Fruit fly (Drosophila melanogaster) whole organism, embryonic: ENCODE measurements around the gene sit.
A peak's percentile ranks its signal among the peaks of the same experiment; 100 is the strongest.

ENCODE experiments used
- CG1024 ChIP-seq: fragments of 200-800 bp; sonication (Bioruptor generic); IDR thresholded peaks from 2 replicates; pipeline ENCODE4 v1.3.6; 2022; ENCODE audit warnings: missing biosample characterization, missing genetic modification characterization
- CG10431 ChIP-seq: fragments of 200-800 bp; sonication (Bioruptor generic); optimal IDR thresholded peaks from 3 replicates; lab custom pipeline; 2018; ENCODE audit warnings: missing biosample characterization, mild to moderate bottlenecking, missing genetic modification characterization
- CG10462 ChIP-seq: fragments of 200-800 bp; sonication (Bioruptor generic); optimal IDR thresholded peaks from 2 replicates; lab custom pipeline; 2016; ENCODE audit warnings: missing biosample characterization, missing genetic modification characterization
- CG11093 ChIP-seq: fragments of 200-800 bp; sonication (Bioruptor generic); IDR thresholded peaks from 3 replicates; pipeline ENCODE4 v1.3.6; 2022; ENCODE audit warnings: missing biosample characterization, missing genetic modification characterization
- CG11696 ChIP-seq: fragments of 200-800 bp; sonication (Bioruptor generic); IDR thresholded peaks from 2 replicates; pipeline ENCODE4 v1.3.6; 2022; ENCODE audit warnings: missing biosample characterization, missing genetic modification characterization
- CG12236 ChIP-seq: fragments of 200-800 bp; sonication (Bioruptor generic); optimal IDR thresholded peaks from 2 replicates; lab custom pipeline; 2016; ENCODE audit warnings: missing biosample characterization, missing genetic modification characterization
- CG14014 ChIP-seq: fragments of 200-800 bp; sonication (Bioruptor generic); IDR thresholded peaks from 2 replicates; pipeline ENCODE4 v1.3.6; 2022; ENCODE audit warnings: missing biosample characterization, missing genetic modification characterization
- CG15479 ChIP-seq: fragments of 200-800 bp; sonication (Bioruptor generic); optimal IDR thresholded peaks from 3 replicates; lab custom pipeline; 2019; ENCODE audit warnings: missing biosample characterization, mild to moderate bottlenecking, missing genetic modification characterization, moderate library complexity
- CG16815 ChIP-seq: fragments of 200-800 bp; sonication (Bioruptor generic); optimal IDR thresholded peaks from 3 replicates; lab custom pipeline; 2017; ENCODE audit warnings: missing biosample characterization, mild to moderate bottlenecking, missing genetic modification characterization
- CG17568 ChIP-seq: fragments of 200-800 bp; sonication (Bioruptor generic); optimal IDR thresholded peaks from 2 replicates; lab custom pipeline; 2018; ENCODE audit warnings: missing biosample characterization, mild to moderate bottlenecking, missing genetic modification characterization, moderate library complexity
- CG17612 ChIP-seq: fragments of 200-800 bp; sonication (Bioruptor generic); IDR thresholded peaks from 2 replicates; pipeline ENCODE4 v1.3.6; 2022; ENCODE audit warnings: missing biosample characterization, missing genetic modification characterization
- CG17829 ChIP-seq: fragments of 200-800 bp; optimal IDR thresholded peaks from 2 replicates; lab custom pipeline; 2019; ENCODE audit warnings: missing biosample characterization, mild to moderate bottlenecking, missing genetic modification characterization, moderate library complexity
- CG30403 ChIP-seq: fragments of 200-800 bp; sonication (Bioruptor generic); optimal IDR thresholded peaks from 3 replicates; lab custom pipeline; 2016; ENCODE audit warnings: missing biosample characterization, missing genetic modification characterization
- CG31388 ChIP-seq: fragments of 200-800 bp; sonication (Bioruptor generic); optimal IDR thresholded peaks from 2 replicates; lab custom pipeline; 2016; ENCODE audit warnings: missing biosample characterization, missing genetic modification characterization
- CG31441 ChIP-seq: fragments of 200-800 bp; sonication (Bioruptor generic); IDR thresholded peaks from 2 replicates; pipeline ENCODE4 v1.3.6; 2022; ENCODE audit warnings: missing biosample characterization, missing genetic modification characterization
- CG34224 ChIP-seq: fragments of 200-800 bp; sonication (Bioruptor generic); IDR thresholded peaks from 3 replicates; pipeline ENCODE4 v1.3.6; 2022; ENCODE audit warnings: missing biosample characterization, missing genetic modification characterization; ENCODE audit not compliant: partially characterized antibody
- CG42726 ChIP-seq: fragments of 200-800 bp; sonication (Bioruptor generic); IDR thresholded peaks from 2 replicates; pipeline ENCODE4 v1.3.6; 2022; ENCODE audit warnings: missing biosample characterization, missing genetic modification characterization; ENCODE audit not compliant: partially characterized antibody
- CG4328 ChIP-seq: fragments of 200-800 bp; sonication (Bioruptor generic); optimal IDR thresholded peaks from 3 replicates; lab custom pipeline; 2017; ENCODE audit warnings: missing biosample characterization, missing genetic modification reagents, missing genetic modification characterization
- CG4730 ChIP-seq: fragments of 200-800 bp; sonication (Bioruptor generic); IDR thresholded peaks from 2 replicates; pipeline ENCODE4 v1.3.6; 2022; ENCODE audit warnings: missing biosample characterization, missing genetic modification characterization
- CG4820 ChIP-seq: fragments of 200-800 bp; sonication (Bioruptor generic); optimal IDR thresholded peaks from 3 replicates; lab custom pipeline; 2016; ENCODE audit warnings: missing biosample characterization, missing genetic modification characterization
- CG6791 ChIP-seq: fragments of 200-800 bp; sonication (Bioruptor generic); IDR thresholded peaks from 3 replicates; pipeline ENCODE4 v1.3.6; 2022; ENCODE audit warnings: missing biosample characterization, missing genetic modification characterization; ENCODE audit not compliant: partially characterized antibody
- CG7556 ChIP-seq: fragments of 200-800 bp; sonication (Bioruptor generic); optimal IDR thresholded peaks from 2 replicates; lab custom pipeline; 2017; ENCODE audit warnings: missing biosample characterization, mild to moderate bottlenecking, missing genetic modification characterization
- CTCF ChIP-seq: fragments of 200-800 bp; sonication (Bioruptor generic); optimal IDR thresholded peaks from 2 replicates; lab custom pipeline; 2017; ENCODE audit warnings: missing biosample characterization, mild to moderate bottlenecking, missing genetic modification characterization, moderate library complexity
- Hand ChIP-seq: fragments of 200-800 bp; sonication (Bioruptor generic); optimal IDR thresholded peaks from 2 replicates; lab custom pipeline; 2017; ENCODE audit warnings: mild to moderate bottlenecking, missing biosample characterization, missing genetic modification reagents, missing genetic modification characterization
- Kr ChIP-seq: fragments of 200-800 bp; sonication (Bioruptor generic); optimal IDR thresholded peaks from 2 replicates; lab custom pipeline; 2017; ENCODE audit warnings: missing biosample characterization, mild to moderate bottlenecking, missing genetic modification characterization
- NC2α ChIP-seq: fragments of 200-800 bp; sonication (Bioruptor generic); optimal IDR thresholded peaks from 2 replicates; lab custom pipeline; 2016; ENCODE audit warnings: missing biosample characterization, missing genetic modification characterization
- Spps ChIP-seq: fragments of 200-800 bp; sonication (Bioruptor generic); optimal IDR thresholded peaks from 2 replicates; lab custom pipeline; 2018; ENCODE audit warnings: missing biosample characterization, mild to moderate bottlenecking, missing genetic modification characterization
- Sry-β ChIP-seq: fragments of 200-800 bp; sonication (Bioruptor generic); optimal IDR thresholded peaks from 2 replicates; lab custom pipeline; 2018; ENCODE audit warnings: missing biosample characterization, mild to moderate bottlenecking, missing genetic modification characterization, moderate library complexity
- Sry-δ ChIP-seq: fragments of 200-800 bp; sonication (Bioruptor generic); optimal IDR thresholded peaks from 2 replicates; lab custom pipeline; 2016; ENCODE audit warnings: missing biosample characterization, missing genetic modification characterization
- bbx ChIP-seq: fragments of 200-800 bp; sonication (Bioruptor generic); IDR thresholded peaks from 2 replicates; pipeline ENCODE4 v1.3.6; 2022; ENCODE audit warnings: missing biosample characterization, missing genetic modification characterization; ENCODE audit not compliant: partially characterized antibody
- cg ChIP-seq: fragments of 200-800 bp; sonication (Bioruptor generic); optimal IDR thresholded peaks from 3 replicates; lab custom pipeline; 2019; ENCODE audit warnings: missing biosample characterization, mild to moderate bottlenecking, missing genetic modification characterization, moderate library complexity
- cwo ChIP-seq: fragments of 200-800 bp; sonication (Bioruptor generic); optimal IDR thresholded peaks from 3 replicates; lab custom pipeline; 2017; ENCODE audit warnings: missing biosample characterization, missing genetic modification characterization, mild to moderate bottlenecking, moderate library complexity, missing genetic modification reagents
- emc ChIP-seq: fragments of 200-800 bp; sonication (Bioruptor generic); optimal IDR thresholded peaks from 2 replicates; lab custom pipeline; 2016; ENCODE audit warnings: missing biosample characterization, missing genetic modification characterization
- ham ChIP-seq: fragments of 200-800 bp; sonication (Bioruptor generic); IDR thresholded peaks from 2 replicates; pipeline ENCODE4 v1.3.6; 2022; ENCODE audit warnings: missing biosample characterization, missing genetic modification characterization
- hkb ChIP-seq, 2 experiments: fragments of 200-800 bp in 1 of 2; fragments of >200 bp in 1 of 2; sonication (Bioruptor generic) in 1 of 2; IDR thresholded peaks in 1 of 2; optimal IDR thresholded peaks in 1 of 2; 2 replicates each; pipeline versions ENCODE4 v1.3.6 to Lab custom; 2017 to 2022; ENCODE audit warnings: missing biosample characterization in 1 of 2, missing genetic modification characterization in 1 of 2
- ind ChIP-seq: fragments of 200-800 bp; sonication (Bioruptor generic); optimal IDR thresholded peaks from 3 replicates; lab custom pipeline; 2016; ENCODE audit warnings: missing biosample characterization, missing genetic modification characterization
- insv ChIP-seq, 2 experiments: fragments of 200-800 bp; sonication (Bioruptor generic); optimal IDR thresholded peaks; 3 replicates each; lab custom pipeline; 2016 to 2018; ENCODE audit warnings: missing biosample characterization in 2 of 2, missing genetic modification characterization in 2 of 2
- jing ChIP-seq: fragments of 200-800 bp; sonication (Bioruptor generic); optimal IDR thresholded peaks from 2 replicates; lab custom pipeline; 2018; ENCODE audit warnings: missing biosample characterization, mild to moderate bottlenecking, missing genetic modification characterization
- lilli ChIP-seq: fragments of 200-800 bp; sonication (Bioruptor generic); optimal IDR thresholded peaks from 3 replicates; lab custom pipeline; 2016; ENCODE audit warnings: missing biosample characterization, missing genetic modification characterization
- lola ChIP-seq, 3 experiments: fragments of >200 bp in 2 of 3; fragments of 200-800 bp in 1 of 3; sonication (Bioruptor generic) in 1 of 3; optimal IDR thresholded peaks; 2 replicates each; lab custom pipeline; 2017 to 2019; ENCODE audit warnings: missing biosample characterization in 3 of 3, missing genetic modification characterization in 3 of 3, mild to moderate bottlenecking in 1 of 3, moderate library complexity in 1 of 3
- maf-S ChIP-seq: fragments of 200-800 bp; sonication (Bioruptor generic); optimal IDR thresholded peaks from 2 replicates; lab custom pipeline; 2016; ENCODE audit warnings: missing biosample characterization, missing genetic modification characterization
- oc ChIP-seq: fragments of 200-800 bp; sonication (Bioruptor generic); optimal IDR thresholded peaks from 2 replicates; lab custom pipeline; 2018; ENCODE audit warnings: missing biosample characterization, mild to moderate bottlenecking, missing genetic modification characterization, moderate library complexity
- onecut ChIP-seq: fragments of 200-800 bp; sonication (Bioruptor generic); IDR thresholded peaks from 2 replicates; pipeline ENCODE4 v1.3.6; 2022; ENCODE audit warnings: missing biosample characterization, missing genetic modification characterization
- rib ChIP-seq: fragments of 200-800 bp; sonication (Bioruptor generic); IDR thresholded peaks from 2 replicates; pipeline ENCODE4 v1.3.6; 2022; ENCODE audit warnings: missing biosample characterization, missing genetic modification characterization
- ro ChIP-seq: fragments of 200-800 bp; sonication (Bioruptor generic); IDR thresholded peaks from 2 replicates; pipeline ENCODE4 v1.3.6; 2022; ENCODE audit warnings: missing biosample characterization, missing genetic modification characterization
- sr ChIP-seq: fragments of 200-800 bp; sonication (Bioruptor generic); IDR thresholded peaks from 3 replicates; pipeline ENCODE4 v1.3.6; 2022; ENCODE audit warnings: missing biosample characterization, missing genetic modification characterization
- trh ChIP-seq: fragments of 200-800 bp; sonication (Bioruptor generic); optimal IDR thresholded peaks from 2 replicates; lab custom pipeline; 2016; ENCODE audit warnings: missing biosample characterization, missing genetic modification characterization
- zen ChIP-seq: fragments of 200-800 bp; sonication (Bioruptor generic); optimal IDR thresholded peaks from 3 replicates; lab custom pipeline; 2018; ENCODE audit warnings: missing biosample characterization, mild to moderate bottlenecking, missing genetic modification characterization, moderate library complexity
- zfh2 ChIP-seq: fragments of 200-800 bp; sonication (Bioruptor generic); optimal IDR thresholded peaks from 2 replicates; lab custom pipeline; 2016; ENCODE audit warnings: missing biosample characterization, missing genetic modification characterization

Gene sit

DNA sequence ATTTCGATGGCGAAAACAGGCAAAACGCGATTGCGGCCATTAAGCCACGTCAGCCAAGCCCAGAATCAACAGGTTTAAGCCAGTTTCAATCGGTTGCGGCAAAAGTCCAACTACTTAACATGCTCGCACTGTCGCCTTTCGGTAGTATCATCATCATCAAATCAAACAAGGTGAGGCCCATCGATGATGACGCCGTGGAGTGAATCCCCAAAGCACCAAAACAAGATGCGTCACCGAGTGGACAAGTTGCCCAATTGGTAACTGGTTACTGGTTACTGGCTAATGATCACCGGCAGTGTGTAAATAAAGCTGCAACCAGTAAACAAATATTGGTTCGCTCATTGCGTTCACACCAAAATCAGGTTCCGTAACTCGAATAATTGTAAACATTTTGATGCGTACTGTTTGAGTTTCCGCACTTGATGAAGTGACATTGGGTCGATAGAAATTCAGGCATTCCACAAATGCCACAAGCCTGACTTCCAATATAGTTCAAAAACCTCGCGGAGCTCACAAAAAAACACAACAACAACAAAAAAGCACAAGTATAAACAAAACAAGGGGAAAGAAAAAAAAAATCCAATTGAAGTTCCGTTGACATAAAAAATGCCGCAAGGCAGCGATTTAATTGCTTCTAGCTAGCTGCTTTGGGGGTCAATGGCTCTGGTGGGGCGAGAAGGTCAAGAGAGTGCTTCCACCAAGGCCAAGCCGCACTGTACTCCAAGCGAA lies 37.9 kb downstream of the sit start (continued):
- no peak for TF ChIP-seq zen (tag; lab: Kevin White, UChicago)
- no peak for TF ChIP-seq maf-S (GFP tag; lab: Kevin White, UChicago)
- peak; percentile 25 for TF ChIP-seq NC2α (GFP tag; lab: Kevin White, UChicago)
- peak; percentile 9 for TF ChIP-seq Sry-δ (GFP tag; lab: Kevin White, UChicago)
- TF ChIP-seq CG10431 (GFP tag; lab: Kevin White, UChicago), result peak; percentile 46
- peak; percentile 4 for TF ChIP-seq cwo (GFP tag; lab: Kevin White, UChicago)
- TF ChIP-seq CG42726, result no peak
- TF ChIP-seq CG4328 (GFP tag; lab: Kevin White, UChicago), result peak; percentile 64
- peak; percentile 78 for TF ChIP-seq CG17568 (GFP tag; lab: Kevin White, UChicago)
- no peak for TF ChIP-seq jing (GFP tag; lab: Kevin White, UChicago)
- TF ChIP-seq lilli (GFP tag; lab: Kevin White, UChicago), result no peak
- peak; percentile 41 for TF ChIP-seq CTCF (GFP tag; lab: Kevin White, UChicago)
- peak; percentile 29 for TF ChIP-seq CG4820 (GFP tag; lab: Kevin White, UChicago)
- peak in 1 of 2 experiments; percentile 23 for TF ChIP-seq insv (GFP tag; optimal IDR thresholded peaks at IDR 0.05; lab: Kevin White, UChicago)
- no peak for TF ChIP-seq sr (GFP tag; lab: Robert Waterston, UW)
- TF ChIP-seq zfh2 (GFP tag; lab: Kevin White, UChicago), result no peak
- TF ChIP-seq ham, result no peak
- no peak for TF ChIP-seq CG17829 (tag; lab: Kevin White, UChicago)
- no peak for TF ChIP-seq CG15479 (GFP tag; lab: Kevin White, UChicago)
- peak; percentile 18 for TF ChIP-seq CG10462
- no peak for TF ChIP-seq ind (GFP tag; lab: Kevin White, UChicago)
- TF ChIP-seq hkb (optimal IDR thresholded peaks at IDR 0.05; lab: Kevin White, UChicago), result no peak
- TF ChIP-seq hkb (GFP tag; IDR thresholded peaks at IDR 0.05; lab: Robert Waterston, UW), result peak; percentile 81
- no peak for TF ChIP-seq CG31388 (GFP tag; lab: Kevin White, UChicago)
- TF ChIP-seq ro (GFP tag; lab: Robert Waterston, UW), result no peak
- TF ChIP-seq CG14014 (GFP tag; lab: Robert Waterston, UW), result peak; percentile 38; the same call in 1 of the 2 replicates
- no peak for TF ChIP-seq Hand
- no peak for TF ChIP-seq Kr (GFP tag; lab: Kevin White, UChicago)
- TF ChIP-seq CG1024, result peak; percentile 61; the same call in 1 of the 2 replicates
- TF ChIP-seq CG16815 (GFP tag; lab: Kevin White, UChicago), result no peak
- TF ChIP-seq lola (GFP tag; optimal IDR thresholded peaks at IDR 0.05; lab: Kevin White, UChicago), result peak in 1 of 3 experiments; percentile 8
- TF ChIP-seq cg (GFP tag; lab: Kevin White, UChicago), result no peak
- no peak for TF ChIP-seq CG6791
- TF ChIP-seq CG34224, result 0 out of 3 replicates have a peak, but pooled peaks have one; percentile 10
- TF ChIP-seq onecut (GFP tag; lab: Robert Waterston, UW), result peak; percentile 59; the same call in 1 of the 2 replicates
- TF ChIP-seq CG4730 (GFP tag; lab: Robert Waterston, UW), result no peak; the same call in 1 of the 2 replicates
- TF ChIP-seq CG7556 (GFP tag; lab: Kevin White, UChicago), result peak; percentile 55
- peak; percentile 26 for TF ChIP-seq Sry-β (GFP tag; lab: Kevin White, UChicago)
- no peak for TF ChIP-seq emc (GFP tag; lab: Kevin White, UChicago)
- peak; percentile 56 for TF ChIP-seq CG31441
- TF ChIP-seq CG30403 (GFP tag; lab: Kevin White, UChicago), result peak; percentile 21
- peak; percentile 57 for TF ChIP-seq oc (tag; lab: Kevin White, UChicago)
- peak; percentile 74 for TF ChIP-seq CG12236 (GFP tag; lab: Kevin White, UChicago)
- TF ChIP-seq CG11696 (GFP tag; lab: Robert Waterston, UW), result no peak
- no peak for TF ChIP-seq CG11093 (GFP tag; lab: Robert Waterston, UW)
- no peak for TF ChIP-seq trh (GFP tag; lab: Kevin White, UChicago)
- TF ChIP-seq bbx, result no peak
- no peak for TF ChIP-seq CG17612 (GFP tag; lab: Robert Waterston, UW)
- TF ChIP-seq rib (GFP tag; lab: Robert Waterston, UW), result no peak
- peak; percentile 42 for TF ChIP-seq Spps
